Worm (Caenorhabditis elegans) whole organism, L4/young adult: ENCODE measurements around the gene R05H5.4.

Experiments used
- dao-5 ChIP-seq: sonication (generic microtip); optimal IDR thresholded peaks from 2 replicates; lab custom pipeline; 2016; ENCODE audit warnings: missing genotype, missing genetic modification characterization, moderate library complexity, missing compliant biosample characterization
- him-1 ChIP-seq: sonication (generic microtip); optimal IDR thresholded peaks from 2 replicates; lab custom pipeline; 2016; ENCODE audit warnings: missing genotype, missing genetic modification reagents, missing genetic modification characterization, missing compliant biosample characterization

DNA sequence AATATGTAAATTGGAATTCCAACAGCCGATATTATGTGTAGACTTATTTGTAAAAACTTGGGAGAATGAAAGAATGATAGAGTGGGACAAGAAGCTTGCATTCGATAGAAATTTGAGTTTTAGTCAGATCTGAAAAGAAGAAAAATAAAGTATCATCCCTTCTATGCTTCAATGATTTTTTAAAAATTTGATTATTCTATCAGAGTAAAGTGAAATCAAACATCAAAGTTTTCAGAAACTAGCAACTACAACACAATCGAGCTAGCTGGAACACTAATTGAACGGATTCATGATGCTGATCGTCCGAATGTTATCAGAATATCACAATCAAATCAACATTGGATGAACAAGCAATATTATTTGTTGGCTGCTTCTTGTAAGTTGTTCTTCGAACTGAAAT lies 27.2 kb upstream of the R05H5.4 start, which contains the start of gene srh-135:
- no peak for TF ChIP-seq him-1 (tag; lab: Kevin White, UChicago)
- TF ChIP-seq dao-5 (tag; lab: Kevin White, UChicago), result no peak
